Worm (Caenorhabditis elegans): ENCODE data around the gene T03F7.5.

The T03F7.5 gene

ce11 chrV:11308915-11309314 is 10.4 kb upstream of the T03F7.5 start (continued):
- TF ChIP-seq hlh-15 (tag; optimal IDR thresholded peaks at IDR 0.05) = no peak
- TF ChIP-seq ceh-22 (tag; optimal IDR thresholded peaks at IDR 0.05) = no peak
- no peak for TF ChIP-seq pax-1 (tag; optimal IDR thresholded peaks at IDR 0.05)
- TF ChIP-seq tbx-7 (tag; optimal IDR thresholded peaks at IDR 0.05) = no peak
- TF ChIP-seq ceh-14 (tag; optimal IDR thresholded peaks at IDR 0.05) = no peak
- no peak for TF ChIP-seq pha-2 (tag; optimal IDR thresholded peaks at IDR 0.05)
- no peak for TF ChIP-seq C08G9.2 (tag; optimal IDR thresholded peaks at IDR 0.05)
- TF ChIP-seq che-1 (tag; optimal IDR thresholded peaks at IDR 0.05) = no peak
- no peak for TF ChIP-seq ceh-24 (tag; optimal IDR thresholded peaks at IDR 0.05)
- no peak for TF ChIP-seq ets-4 (tag; optimal IDR thresholded peaks at IDR 0.05)
- TF ChIP-seq gmeb-2 (tag; optimal IDR thresholded peaks at IDR 0.05) = no peak
- TF ChIP-seq odd-2 (tag; optimal IDR thresholded peaks at IDR 0.05) = no peak
- no peak for TF ChIP-seq ref-2 (tag; optimal IDR thresholded peaks at IDR 0.05)
- TF ChIP-seq nfya-1 (tag; optimal IDR thresholded peaks at IDR 0.05) = peak; percentile 59
- no peak for TF ChIP-seq tbx-2 (tag; optimal IDR thresholded peaks at IDR 0.05)

- TF ChIP-seq elt-4 (tag; optimal IDR thresholded peaks at IDR 0.05) (no peak), dmd-4 (tag; optimal IDR thresholded peaks at IDR 0.05; ENCODE audit: borderline replicate concordance) (no peak), ceh-9 (tag; optimal IDR thresholded peaks at IDR 0.05) (no peak), npax-4 (tag; optimal IDR thresholded peaks at IDR 0.05) (no peak), nfya-1 (tag; optimal IDR thresholded peaks at IDR 0.05) (no peak), K02D7.2 (tag; optimal IDR thresholded peaks at IDR 0.05) (no peak)
Observed at ce11 chrV:11308346-11308745, 9.8 kb upstream of the T03F7.5 start, which contains the start of gene snf-11. snf-11 (minus strand) TSS chrV:11308446.

ce11 chrV:11307781-11308180 is 9.2 kb upstream of the T03F7.5 start:
- TF ChIP-seq dmd-4 (tag; optimal IDR thresholded peaks at IDR 0.05; ENCODE audit: borderline replicate concordance) (no peak), ceh-2 (tag; optimal IDR thresholded peaks at IDR 0.05) (no peak), npax-4 (tag; optimal IDR thresholded peaks at IDR 0.05) (no peak), ceh-18 (tag; optimal IDR thresholded peaks at IDR 0.05) (peak; percentile 83), rnt-1 (tag; optimal IDR thresholded peaks at IDR 0.05) (peak; percentile 75), nfya-1 (tag; optimal IDR thresholded peaks at IDR 0.05) (peak; percentile 6), unc-55 (GFP tag; optimal IDR thresholded peaks at IDR 0.05) (peak; percentile 95)

DNA sequence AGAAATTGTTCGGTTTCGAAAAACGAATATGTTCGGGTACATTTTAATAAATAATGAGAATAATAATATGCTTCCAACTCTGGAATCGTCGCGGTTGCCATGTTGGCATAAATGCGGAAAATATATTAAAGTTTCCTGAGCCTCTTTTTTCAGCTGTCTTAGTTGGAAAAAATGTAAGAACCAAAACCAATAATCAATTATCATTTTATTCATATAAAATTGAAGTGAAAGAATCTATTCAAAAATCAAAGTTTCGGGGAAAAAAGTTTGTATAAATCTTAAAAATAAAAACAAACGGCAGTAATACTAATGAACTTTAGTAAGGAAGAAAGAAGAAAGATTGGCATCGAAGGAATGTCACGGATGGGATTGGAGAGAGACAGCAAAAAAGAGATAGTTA is 6.3 kb upstream of the T03F7.5 start, which contains the start of gene srh-45:
TSS of gene srh-45 (minus strand) at position 101 of the 400 bp plus-strand sequence.
- TF ChIP-seq gmeb-2 (tag; optimal IDR thresholded peaks at IDR 0.05) (no peak), che-1 (tag; optimal IDR thresholded peaks at IDR 0.05) (no peak), pat-9 (tag; optimal IDR thresholded peaks at IDR 0.05) (no peak), mec-3 (tag; optimal IDR thresholded peaks at IDR 0.05; ENCODE audit: borderline replicate concordance) (no peak), pha-2 (tag; optimal IDR thresholded peaks at IDR 0.05) (no peak)

DNA sequence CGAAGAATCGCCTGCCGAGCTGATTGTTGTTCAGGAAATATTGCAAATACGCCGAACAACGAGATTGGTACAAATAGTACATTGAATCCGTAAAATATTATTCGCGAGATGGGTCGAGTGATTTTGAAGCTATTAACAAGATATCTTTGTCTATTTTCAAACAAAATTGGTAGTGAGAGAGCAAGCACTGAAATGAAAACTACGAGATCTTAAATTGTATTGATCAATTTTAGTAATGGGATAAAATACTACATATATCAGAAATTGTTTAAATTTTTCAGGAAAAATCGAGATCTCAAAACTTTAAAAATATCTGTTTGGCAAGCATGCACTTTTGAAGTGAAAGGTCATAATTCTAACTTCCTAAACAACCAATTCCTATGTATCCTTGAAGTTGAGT is 5.7 kb upstream of the T03F7.5 start:
- no peak for TF ChIP-seq dmd-4 (tag; optimal IDR thresholded peaks at IDR 0.05; ENCODE audit: borderline replicate concordance)

ce11 chrV:11302698-11303097 is 4.2 kb upstream of the T03F7.5 start, which contains the start of gene srh-46:
srh-46 (minus strand) TSS chrV:11302886.
- TF ChIP-seq ahr-1 (tag; optimal IDR thresholded peaks at IDR 0.05) (no peak), pros-1 (tag; optimal IDR thresholded peaks at IDR 0.05) (no peak), tbx-2 (tag; optimal IDR thresholded peaks at IDR 0.05) (no peak), hlh-13 (GFP tag; optimal IDR thresholded peaks at IDR 0.05) (no peak), ama-1 (optimal IDR thresholded peaks at IDR 0.05) (no peak), fax-1 (tag; optimal IDR thresholded peaks at IDR 0.05) (no peak), hlh-15 (tag; optimal IDR thresholded peaks at IDR 0.05) (no peak), madf-2 (tag; optimal IDR thresholded peaks at IDR 0.05) (no peak), K09A11.1 (tag; optimal IDR thresholded peaks at IDR 0.05; ENCODE audit: insufficient read depth) (no peak), ceh-6 (GFP tag; optimal IDR thresholded peaks at IDR 0.05) (no peak), sox-2 (GFP tag; IDR thresholded peaks at IDR 0.05) (no peak), npax-4 (tag; optimal IDR thresholded peaks at IDR 0.05) (no peak), ceh-24 (tag; optimal IDR thresholded peaks at IDR 0.05) (no peak), C08G9.2 (tag; optimal IDR thresholded peaks at IDR 0.05) (no peak), nhr-232 (tag; optimal IDR thresholded peaks at IDR 0.05) (no peak), sdc-2 (tag; optimal IDR thresholded peaks at IDR 0.05) (no peak)

Data from whole organism, late embryonic.